Fruit fly (Drosophila melanogaster) whole organism, wandering third instar larva: ENCODE measurements around the gene Tctp.

ENCODE experiments used
- brk ChIP-seq: fragments of 200-800 bp; sonication (Bioruptor generic); optimal IDR thresholded peaks from 2 replicates; lab custom pipeline; 2016; ENCODE audit warnings: missing biosample characterization, mild to moderate bottlenecking, missing genetic modification characterization
- dl ChIP-seq, 2 experiments: fragments of 175-275, 200-275 bp in 1 of 2; fragments of 200-275 bp in 1 of 2; sonication (Bioruptor generic); optimal IDR thresholded peaks; lab custom pipeline; 2018; ENCODE audit warnings: mild to moderate bottlenecking in 2 of 2, missing biosample characterization in 2 of 2, missing genetic modification characterization in 2 of 2, moderate library complexity in 2 of 2; ENCODE audit not compliant: partially characterized antibody in 2 of 2, insufficient read depth in 1 of 2

DNA sequence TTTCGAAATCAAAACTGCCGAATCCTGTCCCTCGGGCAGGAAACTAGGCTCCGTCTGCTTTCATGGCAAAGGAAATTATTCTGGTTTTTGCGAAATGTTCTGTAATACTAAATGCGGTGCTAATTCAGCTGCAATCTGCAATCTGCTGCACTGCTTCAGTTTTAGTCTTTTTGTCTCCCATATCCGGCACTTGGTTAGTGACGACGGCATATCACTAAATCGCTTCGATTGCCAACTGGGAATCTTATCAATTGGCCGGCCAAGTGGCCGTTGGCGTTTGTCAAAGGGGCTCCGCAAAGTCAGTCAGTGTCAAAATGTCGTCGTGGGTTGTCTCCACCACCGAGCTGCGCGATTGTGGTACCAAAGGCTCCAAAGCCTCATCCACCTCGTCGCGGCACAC is 14.3 kb upstream of the Tctp start, which contains the start of gene CG18577:
- TF ChIP-seq dl (GFP tag; optimal IDR thresholded peaks at IDR 0.05; lab: Kevin White, UChicago; ENCODE audit: insufficient read depth in 1 of 2, partially characterized antibody in 2 of 2) = no peak
- TF ChIP-seq brk = no peak
